Worm (Caenorhabditis elegans) whole organism, early embryonic: Measurements from ENCODE around the gene srw-40.

ENCODE experiments used
- aly-1 ChIP-seq: sonication (generic microtip); optimal IDR thresholded peaks from 2 replicates; lab custom pipeline; 2016; ENCODE audit warnings: missing genetic modification characterization, missing compliant biosample characterization
- flt-1 ChIP-seq: fragments of 200-800 bp; sonication (Bioruptor generic); IDR thresholded peaks from 2 replicates; pipeline ENCODE4 v1.3.6; 2022; ENCODE audit warnings: missing genetic modification characterization, missing compliant biosample characterization
- hnd-1 ChIP-seq: sonication (generic microtip); optimal IDR thresholded peaks from 2 replicates; lab custom pipeline; 2016; ENCODE audit warnings: missing genetic modification characterization, missing compliant biosample characterization
- sea-1 ChIP-seq: fragments of 200-800 bp; sonication (Bioruptor generic); conservative IDR thresholded peaks from 2 replicates; pipeline ENCODE4 v1.3.6; 2022; ENCODE audit warnings: missing genetic modification characterization, missing compliant biosample characterization
- tbx-37 ChIP-seq: fragments of 200-800 bp; sonication (Bioruptor generic); conservative IDR thresholded peaks from 2 replicates; pipeline ENCODE4 v1.3.6; 2022; ENCODE audit warnings: missing genetic modification reagents, missing genetic modification characterization, missing compliant biosample characterization

ce11 chrII:4301307-4301706 lies 14.6 kb downstream of the srw-40 start, which contains the start of gene gtf-2F1:
- TF ChIP-seq aly-1 (no peak), hnd-1 (tag; lab: Kevin White, UChicago) (no peak), flt-1 (GFP tag; lab: Robert Waterston, UW) (no peak), sea-1 (GFP tag; lab: Robert Waterston, UW) (no peak), tbx-37 (GFP tag; lab: Robert Waterston, UW) (no peak)
